Fruit fly (Drosophila melanogaster): ENCODE data around the gene Grip71.

Grip71 gene

DNA sequence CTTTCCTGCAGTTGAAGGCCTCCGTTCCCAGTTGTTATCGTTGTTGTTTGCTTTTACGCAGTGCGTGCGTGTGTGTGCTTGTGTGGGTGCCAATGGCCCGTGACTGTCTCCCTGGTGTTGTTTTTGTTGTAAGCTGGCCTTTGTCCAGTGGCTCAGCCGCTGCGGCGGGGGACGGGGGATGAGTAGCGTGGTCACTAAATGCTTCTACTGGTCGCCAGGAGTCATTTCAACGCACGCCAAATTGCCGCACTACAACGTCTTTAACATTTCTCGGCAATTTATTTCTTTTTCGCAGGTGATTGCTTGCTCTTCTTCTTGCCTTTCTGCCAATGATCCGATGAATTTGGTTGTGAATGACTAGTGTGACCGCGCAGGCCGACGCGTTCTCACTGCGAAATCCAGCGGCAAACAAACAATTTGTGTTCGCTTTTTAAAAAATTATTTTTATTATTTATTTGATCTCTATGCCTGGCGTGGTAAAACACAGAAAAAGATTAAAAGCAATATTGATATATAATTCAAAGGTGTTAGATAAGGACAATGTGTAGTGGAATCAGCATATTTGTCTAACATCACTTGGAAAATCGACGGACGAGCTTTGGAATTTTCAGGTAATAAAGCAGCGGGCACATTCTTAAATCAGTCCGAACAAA, at the start of gene Grip71, which contains the start of gene Faf2 (continued):
- peak; percentile 82 for TF ChIP-seq CG18619 (GFP tag; optimal IDR thresholded peaks at IDR 0.05)
- peak; percentile 86 for TF ChIP-seq Oli (tag; optimal IDR thresholded peaks at IDR 0.05)
- TF ChIP-seq CG4820 (GFP tag; optimal IDR thresholded peaks at IDR 0.05), result peak; percentile 88
- peak; percentile 70 for TF ChIP-seq Fer1 (GFP tag; optimal IDR thresholded peaks at IDR 0.05)
- peak; percentile 93 for TF ChIP-seq CG1602 (GFP tag; optimal IDR thresholded peaks at IDR 0.05)
- peak; percentile 95 for TF ChIP-seq Ssrp (tag; optimal IDR thresholded peaks at IDR 0.05)
- TF ChIP-seq CG32767 (GFP tag; IDR thresholded peaks at IDR 0.05), result peak; percentile 83
- TF ChIP-seq sens (GFP tag), result peak; percentile 99
- TF ChIP-seq CG17328 (GFP tag; IDR thresholded peaks at IDR 0.05), result peak; percentile 91
- TF ChIP-seq CG1024 (GFP tag; IDR thresholded peaks at IDR 0.05), result peak; percentile 89
- peak; percentile 93 for TF ChIP-seq mam (GFP tag; optimal IDR thresholded peaks at IDR 0.05)
- peak; percentile 93 for TF ChIP-seq klu (GFP tag; IDR thresholded peaks at IDR 0.05)
- peak; percentile 88 for TF ChIP-seq CG9727 (GFP tag; optimal IDR thresholded peaks at IDR 0.05)
- peak; percentile 96 for TF ChIP-seq vvl (GFP tag; IDR thresholded peaks at IDR 0.05)
- peak; percentile 65 for TF ChIP-seq corto (GFP tag; optimal IDR thresholded peaks at IDR 0.05)
- no peak for TF ChIP-seq CG34376 (GFP tag; optimal IDR thresholded peaks at IDR 0.05)
- peak; percentile 96 for TF ChIP-seq CG9932 (GFP tag; IDR thresholded peaks at IDR 0.05)
- no peak for TF ChIP-seq Tbp (GFP tag; optimal IDR thresholded peaks at IDR 0.05)
- TF ChIP-seq B-H2 (GFP tag; optimal IDR thresholded peaks at IDR 0.05), result peak; percentile 83
- no peak for TF ChIP-seq Trl (optimal IDR thresholded peaks at IDR 0.05)
- peak; percentile 80 for TF ChIP-seq Trl (GFP tag; optimal IDR thresholded peaks at IDR 0.05)
- no peak for TF ChIP-seq ash1 (GFP tag; optimal IDR thresholded peaks at IDR 0.05)
- peak; percentile 93 for TF ChIP-seq E2f1 (GFP tag; IDR thresholded peaks at IDR 0.05)
- peak; percentile 97 for TF ChIP-seq row (GFP tag; IDR thresholded peaks at IDR 0.05)
- TF ChIP-seq CG12236 (GFP tag; optimal IDR thresholded peaks at IDR 0.05), result no peak
- peak; percentile 75 for TF ChIP-seq CG11723 (GFP tag; optimal IDR thresholded peaks at IDR 0.05)
- TF ChIP-seq HLHmδ (GFP tag; optimal IDR thresholded peaks at IDR 0.05), result no peak
- peak; percentile 88 for TF ChIP-seq CG18599 (GFP tag; optimal IDR thresholded peaks at IDR 0.05)
- TF ChIP-seq pum (GFP tag; optimal IDR thresholded peaks at IDR 0.05), result peak; percentile 94
- TF ChIP-seq Ada2b (GFP tag; IDR thresholded peaks at IDR 0.05), result peak; percentile 92
- no peak for TF ChIP-seq Neu2 (GFP tag; optimal IDR thresholded peaks at IDR 0.05; ENCODE audit: borderline replicate concordance)
- TF ChIP-seq CG11085 (GFP tag; IDR thresholded peaks at IDR 0.05), result peak; percentile 95
- no peak for TF ChIP-seq zf30C (GFP tag; optimal IDR thresholded peaks at IDR 0.05)
- no peak for TF ChIP-seq zen2 (GFP tag; IDR thresholded peaks at IDR 0.05; ENCODE audit: partially characterized antibody)
- TF ChIP-seq Hmr (GFP tag; optimal IDR thresholded peaks at IDR 0.05), result peak; percentile 88
- no peak for TF ChIP-seq CG2129 (GFP tag; IDR thresholded peaks at IDR 0.05; ENCODE audit: partially characterized antibody)
- TF ChIP-seq CG16815 (GFP tag; optimal IDR thresholded peaks at IDR 0.05), result peak; percentile 95
- peak; percentile 95 for TF ChIP-seq CG7372 (GFP tag; IDR thresholded peaks at IDR 0.05)
- 0 out of 3 replicates have a peak, but pooled peaks have one; percentile 26 for TF ChIP-seq CG34224 (GFP tag; IDR thresholded peaks at IDR 0.05; ENCODE audit: partially characterized antibody)
- peak; percentile 33 for TF ChIP-seq CG8089 (GFP tag; optimal IDR thresholded peaks at IDR 0.05)
- peak; percentile 94 for TF ChIP-seq CG11247 (GFP tag; IDR thresholded peaks at IDR 0.05)
- TF ChIP-seq al (GFP tag; IDR thresholded peaks at IDR 0.05), result peak; percentile 95
- TF ChIP-seq Dref (GFP tag; IDR thresholded peaks at IDR 0.05), result peak; percentile 49
- TF ChIP-seq usp (GFP tag; optimal IDR thresholded peaks at IDR 0.05), result no peak
- TF ChIP-seq fu2 (GFP tag; optimal IDR thresholded peaks at IDR 0.05), result peak; percentile 69
- TF ChIP-seq CG10979 (tag; optimal IDR thresholded peaks at IDR 0.05), result peak; percentile 80
- TF ChIP-seq CG2889 (GFP tag; IDR thresholded peaks at IDR 0.05), result peak; percentile 91
- TF ChIP-seq CG4617 (GFP tag; optimal IDR thresholded peaks at IDR 0.05; ENCODE audit: borderline replicate concordance), result peak; percentile 82
- TF ChIP-seq emc (GFP tag; optimal IDR thresholded peaks at IDR 0.05), result peak; percentile 71
- peak; percentile 95 for TF ChIP-seq ranshi (GFP tag; IDR thresholded peaks at IDR 0.05)
